Worm (Caenorhabditis elegans): Measurements from ENCODE around the gene nas-9.

DNA sequence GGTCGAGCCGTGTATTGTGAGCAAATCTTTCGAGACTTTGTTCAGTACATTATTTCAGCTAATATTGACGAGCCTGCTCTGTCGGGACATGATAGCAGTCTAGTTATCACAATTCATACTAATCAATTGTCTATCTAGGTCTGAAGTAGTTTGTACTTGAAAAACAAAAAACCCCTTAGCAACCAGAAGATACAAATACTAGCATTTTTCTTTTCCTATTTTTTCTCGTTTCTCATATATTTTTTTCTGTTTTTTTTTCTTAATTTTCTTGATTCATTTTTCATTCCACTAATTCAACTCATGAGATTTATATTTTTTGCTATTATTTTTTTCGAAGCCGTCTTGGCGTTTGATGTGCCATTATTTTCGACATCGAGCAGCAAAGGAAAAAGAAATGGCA is 52.6 kb downstream of the nas-9 start, which contains the start of gene R02F11.9:
- TF ChIP-seq ama-1 (optimal IDR thresholded peaks at IDR 0.05) (no peak), lin-13 (GFP tag; optimal IDR thresholded peaks at IDR 0.05) (no peak)

Measured in whole organism, L2 larva.